Worm (Caenorhabditis elegans) whole organism, early embryonic: ENCODE data around the gene prmt-5.

Experiments used
- ceh-13 ChIP-seq: fragments of 200-800 bp; sonication (Bioruptor generic); optimal IDR thresholded peaks from 2 replicates; lab custom pipeline; 2018; ENCODE audit warnings: mild to moderate bottlenecking, missing genetic modification characterization, missing compliant biosample characterization
- hnd-1 ChIP-seq: sonication (generic microtip); optimal IDR thresholded peaks from 2 replicates; lab custom pipeline; 2016; ENCODE audit warnings: missing genetic modification characterization, missing compliant biosample characterization

DNA sequence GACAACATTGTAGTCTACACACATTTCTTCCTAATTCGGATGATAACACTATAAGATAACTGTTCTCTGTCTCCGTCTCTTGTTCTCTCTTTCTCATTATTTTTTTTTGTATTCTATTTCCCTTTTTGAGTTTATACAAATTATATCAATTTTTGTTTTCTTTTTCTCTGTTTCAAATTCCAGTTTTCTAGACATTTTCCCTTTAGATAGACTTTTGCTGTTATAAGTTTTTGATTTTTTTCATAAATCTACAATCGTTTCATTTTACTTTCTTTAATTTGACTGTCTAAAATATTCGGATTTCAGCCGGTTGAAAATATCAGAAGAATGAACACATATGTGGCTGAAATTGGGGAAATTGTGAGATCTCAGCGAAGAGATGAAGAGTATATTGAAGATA, 5.7 kb downstream of the prmt-5 start, which contains the start of gene prx-10:
- TF ChIP-seq hnd-1 (no peak), ceh-13 (no peak)
